Worm (Caenorhabditis elegans) whole organism, L2 larva: ENCODE results near the gene glo-4.

ENCODE experiments used
- C34F6.9 ChIP-seq: fragments of 150-350 bp; optimal IDR thresholded peaks from 2 replicates; lab custom pipeline; 2014; ENCODE audit warnings: missing biosample characterization, missing genetic modification characterization
- ZK546.5 ChIP-seq: sonication (generic microtip); optimal IDR thresholded peaks from 2 replicates; lab custom pipeline; 2017; ENCODE audit warnings: missing biosample characterization, missing genetic modification characterization
- crh-2 ChIP-seq: sonication (generic microtip); optimal IDR thresholded peaks from 2 replicates; lab custom pipeline; 2017; ENCODE audit warnings: missing biosample characterization, missing genetic modification characterization

ce11 chrV:9222819-9223218 is 20.2 kb downstream of the glo-4 start:
- TF ChIP-seq crh-2 (no peak), ZK546.5 (tag; lab: Kevin White, UChicago) (no peak), C34F6.9 (tag; lab: Kevin White, UChicago) (no peak)
